Worm (Caenorhabditis elegans) whole organism, L4 larva: ENCODE measurements around the gene F47B8.10.

Source experiments
- D1046.2 ChIP-seq: fragments of 200-800 bp; sonication (Bioruptor generic); IDR thresholded peaks from 2 replicates; pipeline ENCODE4 v1.3.6; 2022; ENCODE audit warnings: missing genetic modification characterization, missing compliant biosample characterization
- F10B5.3 ChIP-seq: sonication (generic microtip); optimal IDR thresholded peaks from 2 replicates; lab custom pipeline; 2016; ENCODE audit warnings: mild to moderate bottlenecking, missing genetic modification characterization, missing compliant biosample characterization
- T26A8.4 ChIP-seq: fragments of 200-800 bp; sonication (Bioruptor generic); IDR thresholded peaks from 2 replicates; pipeline ENCODE4 v1.3.6; 2022; ENCODE audit warnings: missing genetic modification characterization, missing compliant biosample characterization
- Y105C5A.15 ChIP-seq: fragments of 200-800 bp; sonication (Bioruptor generic); IDR thresholded peaks from 2 replicates; pipeline ENCODE4 v1.3.6; 2022; ENCODE audit warnings: missing genetic modification characterization, missing compliant biosample characterization
- Y5F2A.4 ChIP-seq: fragments of 200-800 bp; sonication (Bioruptor generic); optimal IDR thresholded peaks from 2 replicates; lab custom pipeline; 2018; ENCODE audit warnings: mild to moderate bottlenecking, missing genetic modification characterization, missing compliant biosample characterization
- Y75B8A.6 ChIP-seq: fragments of 200-800 bp; sonication (Bioruptor generic); IDR thresholded peaks from 2 replicates; pipeline ENCODE4 v1.3.6; 2022; ENCODE audit warnings: missing genetic modification reagents, missing genetic modification characterization, missing compliant biosample characterization
- ZK546.5 ChIP-seq, 2 experiments: sonication (generic microtip); optimal IDR thresholded peaks; 2 replicates each; lab custom pipeline; 2017; ENCODE audit warnings: missing biosample characterization in 2 of 2, missing genetic modification characterization in 2 of 2
- aha-1 ChIP-seq: fragments of 150-350 bp; peaks from one replicate; lab custom pipeline; 2014; ENCODE audit warnings: missing biosample characterization, missing genetic modification characterization
- ama-1 ChIP-seq: fragments of 150-350 bp; optimal IDR thresholded peaks from 2 replicates; lab custom pipeline; 2014; ENCODE audit warnings: inconsistent platforms, mixed read lengths
- ceh-20 ChIP-seq: fragments of 200-800 bp; sonication (Bioruptor generic); IDR thresholded peaks from 2 replicates; pipeline ENCODE4 v1.3.6; 2022; ENCODE audit warnings: missing genetic modification reagents, missing genetic modification characterization, missing compliant biosample characterization
- ceh-44 ChIP-seq: fragments of 200-800 bp; sonication (Bioruptor generic); IDR thresholded peaks from 2 replicates; pipeline ENCODE4 v1.3.6; 2022; ENCODE audit warnings: missing genetic modification reagents, missing genetic modification characterization, missing compliant biosample characterization
- cey-2 ChIP-seq: sonication (generic microtip); optimal IDR thresholded peaks from 3 replicates; lab custom pipeline; 2017; ENCODE audit warnings: missing genetic modification characterization, mild to moderate bottlenecking, missing compliant biosample characterization, antibody characterized with exemption, borderline replicate concordance; ENCODE audit not compliant: insufficient read depth
- ctbp-1 ChIP-seq: fragments of 200-800 bp; sonication (Bioruptor generic); IDR thresholded peaks from 2 replicates; pipeline ENCODE4 v1.3.6; 2022; ENCODE audit warnings: missing genetic modification reagents, missing genetic modification characterization, missing compliant biosample characterization
- daf-8 ChIP-seq: fragments of 200-800 bp; sonication (Bioruptor generic); IDR thresholded peaks from 2 replicates; pipeline ENCODE4 v1.3.6; 2022; ENCODE audit warnings: missing genetic modification characterization, missing compliant biosample characterization
- dmd-6 ChIP-seq: fragments of 200-800 bp; sonication (Bioruptor generic); IDR thresholded peaks from 2 replicates; pipeline ENCODE4 v1.3.6; 2022; ENCODE audit warnings: missing genetic modification reagents, missing genetic modification characterization, missing compliant biosample characterization
- duxl-1 ChIP-seq: sonication (generic microtip); optimal IDR thresholded peaks from 2 replicates; lab custom pipeline; 2016; ENCODE audit warnings: mild to moderate bottlenecking, missing genetic modification characterization, moderate library complexity, missing compliant biosample characterization; ENCODE audit not compliant: poor library complexity
- dve-1 ChIP-seq: sonication (generic microtip); optimal IDR thresholded peaks from 2 replicates; lab custom pipeline; 2017; ENCODE audit warnings: antibody characterized with exemption, mild to moderate bottlenecking, missing genetic modification characterization, missing compliant biosample characterization; ENCODE audit not compliant: insufficient read depth
- fkh-10 ChIP-seq: fragments of 150-350 bp; optimal IDR thresholded peaks from 2 replicates; lab custom pipeline; 2014; ENCODE audit warnings: missing biosample characterization, missing genetic modification reagents, missing genetic modification characterization
- hif-1 ChIP-seq, 2 experiments: sonication (generic microtip); optimal IDR thresholded peaks; 2 replicates each; lab custom pipeline; 2016 to 2017; ENCODE audit warnings: missing compliant biosample characterization in 2 of 2, missing genetic modification characterization in 2 of 2, missing genetic modification reagents in 2 of 2, missing genotype in 2 of 2, mild to moderate bottlenecking in 1 of 2
- hlh-11 ChIP-seq: fragments of 200-800 bp; sonication (Bioruptor generic); optimal IDR thresholded peaks from 2 replicates; lab custom pipeline; 2018; ENCODE audit warnings: mild to moderate bottlenecking, missing genetic modification characterization, missing compliant biosample characterization
- hmg-1.1 ChIP-seq: fragments of 200-800 bp; sonication (Bioruptor generic); IDR thresholded peaks from 2 replicates; pipeline ENCODE4 v1.3.6; 2022; ENCODE audit warnings: missing genetic modification reagents, missing genetic modification characterization, missing compliant biosample characterization
- lin-13 ChIP-seq: fragments of 150-350 bp; optimal IDR thresholded peaks from 2 replicates; lab custom pipeline; 2014; ENCODE audit warnings: missing biosample characterization, missing genetic modification reagents, missing genetic modification characterization
- lsy-2 ChIP-seq, 2 experiments: fragments of 150-350 bp in 1 of 2; sonication (generic microtip) in 1 of 2; optimal IDR thresholded peaks; 2 replicates each; lab custom pipeline; 2014 to 2017; ENCODE audit warnings: missing biosample characterization in 2 of 2, missing genetic modification characterization in 2 of 2
- madf-5 ChIP-seq, 2 experiments: fragments of 200-800 bp; sonication (Bioruptor generic); IDR thresholded peaks; 2 replicates each; pipeline ENCODE4 v1.3.6; 2022; ENCODE audit warnings: missing compliant biosample characterization in 2 of 2, missing genetic modification characterization in 2 of 2
- mes-2 ChIP-seq: sonication (generic microtip); optimal IDR thresholded peaks from 2 replicates; lab custom pipeline; 2016; ENCODE audit warnings: missing genotype, mild to moderate bottlenecking, missing genetic modification characterization, missing compliant biosample characterization; ENCODE audit not compliant: poor library complexity, severe bottlenecking
- nhr-11 ChIP-seq: fragments of 150-350 bp; optimal IDR thresholded peaks from 2 replicates; lab custom pipeline; 2014; ENCODE audit warnings: missing biosample characterization, missing genetic modification characterization
- nhr-25 ChIP-seq: sonication (generic microtip); optimal IDR thresholded peaks from 2 replicates; lab custom pipeline; 2017; ENCODE audit warnings: missing genetic modification characterization, mild to moderate bottlenecking, missing compliant biosample characterization, antibody characterized with exemption, moderate library complexity, borderline replicate concordance; ENCODE audit not compliant: insufficient read depth
- nhr-41 ChIP-seq: fragments of 200-800 bp; sonication (Bioruptor generic); IDR thresholded peaks from 2 replicates; pipeline ENCODE4 v1.3.6; 2022; ENCODE audit warnings: missing genetic modification reagents, missing genetic modification characterization, missing compliant biosample characterization
- pha-4 ChIP-seq, 2 experiments: fragments of 150-350 bp in 1 of 2; fragments of 200-800 bp in 1 of 2; sonication (Bioruptor generic) in 1 of 2; IDR thresholded peaks in 1 of 2; optimal IDR thresholded peaks in 1 of 2; 2 replicates each; pipeline versions ENCODE4 v1.3.6 to Lab custom; 2014 to 2022; ENCODE audit warnings: missing genetic modification characterization in 2 of 2, missing genetic modification reagents in 2 of 2, missing biosample characterization in 1 of 2, missing compliant biosample characterization in 1 of 2
- pqm-1 ChIP-seq: sonication (generic microtip); optimal IDR thresholded peaks from 2 replicates; lab custom pipeline; 2017; ENCODE audit warnings: missing biosample characterization, missing genetic modification characterization
- rbr-2 ChIP-seq: sonication (generic microtip); optimal IDR thresholded peaks from 2 replicates; lab custom pipeline; 2016; ENCODE audit warnings: missing genotype, missing genetic modification characterization, missing compliant biosample characterization
- sdz-12 ChIP-seq: fragments of 200-800 bp; sonication (Bioruptor generic); optimal IDR thresholded peaks from 2 replicates; lab custom pipeline; 2018; ENCODE audit warnings: mild to moderate bottlenecking, missing genetic modification characterization, missing compliant biosample characterization
- set-16 ChIP-seq: fragments of 200-800 bp; sonication (Bioruptor generic); IDR thresholded peaks from 2 replicates; pipeline ENCODE4 v1.3.6; 2022; ENCODE audit warnings: missing genetic modification reagents, missing genetic modification characterization, missing compliant biosample characterization
- snpc-4 ChIP-seq: fragments of 150-350 bp; optimal IDR thresholded peaks from 2 replicates; lab custom pipeline; 2014; ENCODE audit warnings: missing biosample characterization, missing genetic modification characterization
- spr-1 ChIP-seq: sonication (generic microtip); optimal IDR thresholded peaks from 2 replicates; lab custom pipeline; 2016; ENCODE audit warnings: mild to moderate bottlenecking, missing genetic modification characterization, missing compliant biosample characterization
- spr-3 ChIP-seq: fragments of 200-800 bp; sonication (Bioruptor generic); optimal IDR thresholded peaks from 2 replicates; lab custom pipeline; 2018; ENCODE audit warnings: mild to moderate bottlenecking, missing genetic modification characterization, missing compliant biosample characterization
- tra-1 ChIP-seq: fragments of 200-800 bp; sonication (Bioruptor generic); IDR thresholded peaks from 2 replicates; pipeline ENCODE4 v1.3.6; 2022; ENCODE audit warnings: missing genetic modification reagents, missing genetic modification characterization, missing compliant biosample characterization
- unc-130 ChIP-seq: sonication (generic microtip); optimal IDR thresholded peaks from 2 replicates; lab custom pipeline; 2016; ENCODE audit warnings: missing genetic modification reagents, missing genetic modification characterization, missing compliant biosample characterization
- vab-7 ChIP-seq: fragments of 200-800 bp; sonication (Bioruptor generic); IDR thresholded peaks from 2 replicates; pipeline ENCODE4 v1.3.6; 2022; ENCODE audit warnings: missing genetic modification reagents, missing genetic modification characterization, missing compliant biosample characterization
- zag-1 ChIP-seq: fragments of 150-350 bp; optimal IDR thresholded peaks from 2 replicates; lab custom pipeline; 2014; ENCODE audit warnings: missing biosample characterization, missing genetic modification characterization
- zfp-3 ChIP-seq: fragments of 200-800 bp; sonication (Bioruptor generic); conservative IDR thresholded peaks from 2 replicates; pipeline ENCODE4 v1.3.6; 2022; ENCODE audit warnings: missing genetic modification reagents, missing genetic modification characterization, missing compliant biosample characterization
- zip-11 ChIP-seq: fragments of 200-800 bp; sonication (Bioruptor generic); IDR thresholded peaks from 2 replicates; pipeline ENCODE4 v1.3.6; 2022; ENCODE audit warnings: missing genetic modification characterization, missing compliant biosample characterization
- zip-2 ChIP-seq: fragments of 150-350 bp; optimal IDR thresholded peaks from 2 replicates; lab custom pipeline; 2014; ENCODE audit warnings: missing biosample characterization, missing genetic modification characterization
- ztf-7 ChIP-seq: fragments of 150-350 bp; optimal IDR thresholded peaks from 2 replicates; lab custom pipeline; 2014; ENCODE audit warnings: missing biosample characterization, missing genetic modification characterization

Gene F47B8.10

ce11 chrV:14354258-14354877 is 12.6 kb downstream of the F47B8.10 start, which contains the start of gene Y49A3A.3 (continued):
- peak; percentile 60 for TF ChIP-seq dve-1
- TF ChIP-seq spr-3 (GFP tag; lab: Kevin White, UChicago): peak; percentile 67
- TF ChIP-seq tra-1 (GFP tag; lab: Robert Waterston, UW): no peak
- no peak for TF ChIP-seq snpc-4 (tag; lab: Kevin White, UChicago)
- 0 out of 2 replicates have a peak, but pooled peaks have one; percentile 22 for TF ChIP-seq zip-11
- peak; percentile 85 for TF ChIP-seq sdz-12 (GFP tag; lab: Kevin White, UChicago)
- TF ChIP-seq hmg-1.1 (GFP tag; lab: Robert Waterston, UW): peak; percentile 37; the same call in 1 of the 2 replicates
- TF ChIP-seq cey-2 (tag; lab: Kevin White, UChicago): no peak
- peak; percentile 37 for TF ChIP-seq duxl-1 (tag; lab: Kevin White, UChicago)
- TF ChIP-seq D1046.2 (GFP tag; lab: Robert Waterston, UW): 0 out of 2 replicates have a peak, but pooled peaks have one; percentile 7
- TF ChIP-seq zfp-3 (GFP tag; lab: Robert Waterston, UW): peak; percentile 82; the same call in 1 of the 2 replicates
- TF ChIP-seq ama-1 (lab: Kevin White, UChicago): peak; percentile 80
- peak; percentile 94 for TF ChIP-seq aha-1 (tag; lab: Kevin White, UChicago)
- no peak for TF ChIP-seq ceh-20 (GFP tag; lab: Robert Waterston, UW)
- no peak for TF ChIP-seq nhr-41
- no peak for TF ChIP-seq pqm-1 (tag; lab: Kevin White, UChicago)
- TF ChIP-seq ceh-44 (GFP tag; lab: Robert Waterston, UW): no peak
- TF ChIP-seq zag-1 (tag; lab: Kevin White, UChicago): no peak
- TF ChIP-seq vab-7 (GFP tag; lab: Robert Waterston, UW): peak; percentile 49; the same call in 1 of the 2 replicates
- peak in 1 of 2 experiments; percentile 2 for TF ChIP-seq ZK546.5 (tag; optimal IDR thresholded peaks at IDR 0.05; lab: Kevin White, UChicago)
- TF ChIP-seq zip-2: no peak
- peak; percentile 62 for TF ChIP-seq Y5F2A.4 (GFP tag; lab: Kevin White, UChicago)
- TF ChIP-seq ctbp-1: peak; percentile 40; the same call in 1 of the 2 replicates
- TF ChIP-seq lsy-2 (tag; optimal IDR thresholded peaks at IDR 0.05; lab: Kevin White, UChicago): peak in 1 of 2 experiments; percentile 65
- peak; percentile 67 for TF ChIP-seq pha-4 (GFP tag; IDR thresholded peaks at IDR 0.05; lab: Robert Waterston, UW)
- no peak for TF ChIP-seq pha-4 (tag; optimal IDR thresholded peaks at IDR 0.05; lab: Kevin White, UChicago)
- TF ChIP-seq spr-1 (tag; lab: Kevin White, UChicago): peak; percentile 65
- no peak for TF ChIP-seq set-16 (GFP tag; lab: Robert Waterston, UW)

- TF ChIP-seq madf-5 (GFP tag; IDR thresholded peaks at IDR 0.05; lab: Robert Waterston, UW): no peak
- no peak for TF ChIP-seq zfp-3 (GFP tag; lab: Robert Waterston, UW)
- peak; percentile 40 for TF ChIP-seq F10B5.3 (tag; lab: Kevin White, UChicago)
- TF ChIP-seq hif-1 (tag; optimal IDR thresholded peaks at IDR 0.05; lab: Kevin White, UChicago): peak in 1 of 2 experiments; percentile 25
- TF ChIP-seq T26A8.4 (GFP tag; lab: Robert Waterston, UW): peak; percentile 70
- TF ChIP-seq nhr-25 (tag; lab: Kevin White, UChicago): peak; percentile 25
- peak; percentile 41 for TF ChIP-seq unc-130 (GFP tag; lab: Kevin White, UChicago)
- peak; percentile 49; the same call in 1 of the 2 replicates for TF ChIP-seq pha-4 (GFP tag; IDR thresholded peaks at IDR 0.05; lab: Robert Waterston, UW)
- peak; percentile 72 for TF ChIP-seq pha-4 (tag; optimal IDR thresholded peaks at IDR 0.05; lab: Kevin White, UChicago)
- peak; percentile 8 for TF ChIP-seq zag-1 (tag; lab: Kevin White, UChicago)
- no peak; the same call in 1 of the 2 replicates for TF ChIP-seq ctbp-1
- peak; percentile 69 for TF ChIP-seq fkh-10
- no peak for TF ChIP-seq Y75B8A.6 (GFP tag; lab: Robert Waterston, UW)
- TF ChIP-seq lin-13 (GFP tag; lab: Kevin White, UChicago): no peak
- peak; percentile 17 for TF ChIP-seq spr-3 (GFP tag; lab: Kevin White, UChicago)
- peak; percentile 34 for TF ChIP-seq nhr-11
- TF ChIP-seq hlh-11 (tag; lab: Kevin White, UChicago): peak; percentile 66
- peak; percentile 31 for TF ChIP-seq aha-1 (tag; lab: Kevin White, UChicago)
- peak; percentile 66 for TF ChIP-seq spr-1 (tag; lab: Kevin White, UChicago)
- no peak for TF ChIP-seq set-16 (GFP tag; lab: Robert Waterston, UW)
- peak; percentile 73 for TF ChIP-seq rbr-2
- TF ChIP-seq hmg-1.1 (GFP tag; lab: Robert Waterston, UW): peak; percentile 77
- peak; percentile 53 for TF ChIP-seq ztf-7 (tag; lab: Kevin White, UChicago)
- no peak for TF ChIP-seq Y105C5A.15 (GFP tag; lab: Robert Waterston, UW)
- peak; percentile 93 for TF ChIP-seq mes-2 (tag; lab: Kevin White, UChicago)
- TF ChIP-seq dmd-6: peak; percentile 55; the same call in 1 of the 2 replicates
- no peak for TF ChIP-seq daf-8 (GFP tag; lab: Robert Waterston, UW)
Observed at ce11 chrV:14355738-14356368, 14.1 kb downstream of the F47B8.10 start, which contains the start of gene cyn-1. Gene cyn-1 (plus strand): TSS chrV:14356076.
